Fruit fly (Drosophila melanogaster): ENCODE results near the gene CG3842.

Gene CG3842

dm6 chrX:6343786-6344537 is 6.4 kb downstream of the CG3842 start (continued):
- TF ChIP-seq Xbp1 (GFP tag; optimal IDR thresholded peaks at IDR 0.05) = peak; percentile 20
- TF ChIP-seq grn (GFP tag; optimal IDR thresholded peaks at IDR 0.05) = peak; percentile 83
- TF ChIP-seq Deaf1 (tag; optimal IDR thresholded peaks at IDR 0.05) = no peak
- TF ChIP-seq cwo (GFP tag; optimal IDR thresholded peaks at IDR 0.05) = no peak
- TF ChIP-seq wor (GFP tag; IDR thresholded peaks at IDR 0.05) = peak; percentile 74
- TF ChIP-seq CG7963 (GFP tag; IDR thresholded peaks at IDR 0.05; ENCODE audit: partially characterized antibody) = no peak
- TF ChIP-seq HLH3B (GFP tag; IDR thresholded peaks at IDR 0.05) = peak; percentile 66
- TF ChIP-seq gsb-n (tag; optimal IDR thresholded peaks at IDR 0.05) = no peak
- no peak for TF ChIP-seq Side (GFP tag; optimal IDR thresholded peaks at IDR 0.05)
- peak; percentile 33 for TF ChIP-seq CG8388 (GFP tag; optimal IDR thresholded peaks at IDR 0.05)
- no peak for TF ChIP-seq CG13123 (GFP tag; optimal IDR thresholded peaks at IDR 0.05)
- no peak for TF ChIP-seq ERR (GFP tag; optimal IDR thresholded peaks at IDR 0.05)
- no peak for TF ChIP-seq CG34224 (GFP tag; IDR thresholded peaks at IDR 0.05; ENCODE audit: partially characterized antibody)
- no peak for TF ChIP-seq pfk (GFP tag; optimal IDR thresholded peaks at IDR 0.05)
- TF ChIP-seq gem (tag; optimal IDR thresholded peaks at IDR 0.05) = peak; percentile 34
- TF ChIP-seq Usf (GFP tag; optimal IDR thresholded peaks at IDR 0.05) = no peak
- TF ChIP-seq Sry-δ (GFP tag; optimal IDR thresholded peaks at IDR 0.05) = no peak
- no peak for TF ChIP-seq pan (optimal IDR thresholded peaks at IDR 0.05)
- peak in 1 of 2 experiments; percentile 80 for TF ChIP-seq pan (GFP tag; optimal IDR thresholded peaks at IDR 0.05 in 1 of 2, IDR thresholded peaks at IDR 0.05 in 1 of 2)
- no peak for TF ChIP-seq chif (GFP tag; optimal IDR thresholded peaks at IDR 0.05)
- TF ChIP-seq chinmo (GFP tag; IDR thresholded peaks at IDR 0.05; ENCODE audit: partially characterized antibody) = no peak
- no peak; the same call in 1 of the 2 replicates for TF ChIP-seq NFAT (GFP tag; IDR thresholded peaks at IDR 0.05)
- no peak for TF ChIP-seq Max (GFP tag; optimal IDR thresholded peaks at IDR 0.05)
- no peak for TF ChIP-seq CG7839 (tag; optimal IDR thresholded peaks at IDR 0.05)
- peak; percentile 5 for TF ChIP-seq Jarid2 (GFP tag; optimal IDR thresholded peaks at IDR 0.05)
- no peak; the same call in 2 of the 3 replicates for TF ChIP-seq croc (GFP tag; conservative IDR thresholded peaks at IDR 0.05)
- no peak for TF ChIP-seq Dek (tag; optimal IDR thresholded peaks at IDR 0.05)
- TF ChIP-seq CG12236 (GFP tag; optimal IDR thresholded peaks at IDR 0.05) = no peak
- no peak for TF ChIP-seq jing (GFP tag; optimal IDR thresholded peaks at IDR 0.05)
- no peak for TF ChIP-seq zen (tag; optimal IDR thresholded peaks at IDR 0.05)
- no peak for TF ChIP-seq sug (tag; optimal IDR thresholded peaks at IDR 0.05)
- peak; percentile 69 for TF ChIP-seq kni (GFP tag; optimal IDR thresholded peaks at IDR 0.05)
- no peak for TF ChIP-seq CG17361 (GFP tag; IDR thresholded peaks at IDR 0.05)
- peak; percentile 7 for TF ChIP-seq chn (GFP tag; optimal IDR thresholded peaks at IDR 0.05)
- no peak for TF ChIP-seq bigmax (GFP tag; optimal IDR thresholded peaks at IDR 0.05)
- no peak for TF ChIP-seq Dbx (GFP tag; IDR thresholded peaks at IDR 0.05)
- TF ChIP-seq tll (GFP tag; optimal IDR thresholded peaks at IDR 0.05) = no peak
- TF ChIP-seq CG9817 (tag; optimal IDR thresholded peaks at IDR 0.05) = no peak
- TF ChIP-seq CG11560 (tag; IDR thresholded peaks at IDR 0.05) = no peak
- TF ChIP-seq zf30C (GFP tag; optimal IDR thresholded peaks at IDR 0.05) = no peak
- TF ChIP-seq Doc2 (GFP tag; IDR thresholded peaks at IDR 0.05) = no peak
- no peak for TF ChIP-seq CG43689 (GFP tag; IDR thresholded peaks at IDR 0.05)
- no peak for TF ChIP-seq CG9932 (GFP tag; IDR thresholded peaks at IDR 0.05)
- TF ChIP-seq CG6813 (GFP tag; optimal IDR thresholded peaks at IDR 0.05) = no peak
- TF ChIP-seq p53 (GFP tag; optimal IDR thresholded peaks at IDR 0.05) = no peak
- no peak for TF ChIP-seq HLHmδ (GFP tag; optimal IDR thresholded peaks at IDR 0.05)
- TF ChIP-seq Six4 (GFP tag; optimal IDR thresholded peaks at IDR 0.05) = no peak
- peak; percentile 47 for TF ChIP-seq CG6689 (GFP tag; IDR thresholded peaks at IDR 0.05)
- no peak for TF ChIP-seq tx (GFP tag; optimal IDR thresholded peaks at IDR 0.05)
- no peak for TF ChIP-seq ham (GFP tag; IDR thresholded peaks at IDR 0.05)

Data from whole organism, embryonic.